Worm (Caenorhabditis elegans) whole organism, L1 larva: ENCODE results near the gene srh-186.

Source experiments
- nhr-77 ChIP-seq: fragments of 150-350 bp; optimal IDR thresholded peaks from 2 replicates; lab custom pipeline; 2014; ENCODE audit warnings: missing biosample characterization, missing genetic modification characterization
- unc-130 ChIP-seq: fragments of 150-350 bp; optimal IDR thresholded peaks from 2 replicates; lab custom pipeline; 2017; ENCODE audit warnings: missing biosample characterization, missing genetic modification characterization, inconsistent platforms
- zip-4 ChIP-seq: fragments of 200-800 bp; sonication (Bioruptor generic); optimal IDR thresholded peaks from 2 replicates; lab custom pipeline; 2018; ENCODE audit warnings: mild to moderate bottlenecking, missing genetic modification characterization, moderate library complexity, missing compliant biosample characterization

- TF ChIP-seq nhr-77 (tag; lab: Kevin White, UChicago) (no peak), unc-130 (tag; lab: Kevin White, UChicago) (no peak), zip-4 (GFP tag; lab: Kevin White, UChicago) (no peak)
Observed at ce11 chrV:15912677-15913076, 42.9 kb upstream of the srh-186 start.
